Fruit fly (Drosophila melanogaster): ENCODE data around the gene CG5860.

Gene CG5860

DNA sequence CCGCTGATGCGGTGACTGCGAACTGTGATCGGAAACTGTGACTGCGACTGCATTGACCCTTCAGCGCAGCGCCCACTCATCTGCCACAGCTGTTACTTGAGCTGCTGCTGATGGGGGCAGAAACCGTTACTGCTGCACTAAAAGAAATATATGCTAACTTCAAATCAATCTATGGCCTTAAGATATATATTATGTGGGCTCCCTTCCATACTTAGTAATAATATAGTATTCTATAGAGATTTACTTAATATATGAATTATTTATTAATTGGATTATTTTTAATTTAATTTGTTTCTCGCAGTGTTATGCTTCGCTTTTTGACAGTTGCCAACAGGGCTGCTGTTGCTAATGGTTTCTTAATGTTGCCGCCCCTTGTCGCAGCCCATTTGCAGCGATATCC is 30.4 kb upstream of the CG5860 start (continued):
- TF ChIP-seq ash1 (GFP tag; optimal IDR thresholded peaks at IDR 0.05): no peak
- 0 out of 2 replicates have a peak, but pooled peaks have one; percentile 6 for TF ChIP-seq al (GFP tag; IDR thresholded peaks at IDR 0.05)
- peak; percentile 23; the same call in 1 of the 2 replicates for TF ChIP-seq CG14441 (GFP tag; IDR thresholded peaks at IDR 0.05)
- TF ChIP-seq tgo (GFP tag; IDR thresholded peaks at IDR 0.05): peak; percentile 47; the same call in 1 of the 3 replicates
- TF ChIP-seq bowl (GFP tag; IDR thresholded peaks at IDR 0.05): no peak
- TF ChIP-seq Mrtf (GFP tag; IDR thresholded peaks at IDR 0.05): no peak
- TF ChIP-seq lmd (GFP tag; IDR thresholded peaks at IDR 0.05): no peak
- no peak for TF ChIP-seq CG2129 (GFP tag; IDR thresholded peaks at IDR 0.05; ENCODE audit: partially characterized antibody)
- no peak for TF ChIP-seq ems (GFP tag; optimal IDR thresholded peaks at IDR 0.05)
- TF ChIP-seq CG2678 (tag; optimal IDR thresholded peaks at IDR 0.05): peak; percentile 4
- TF ChIP-seq CG11560 (tag; IDR thresholded peaks at IDR 0.05): 0 out of 3 replicates have a peak, but pooled peaks have one; percentile 5
- TF ChIP-seq seq (GFP tag; IDR thresholded peaks at IDR 0.05): no peak
- peak; percentile 37; the same call in 1 of the 2 replicates for TF ChIP-seq slbo (GFP tag; IDR thresholded peaks at IDR 0.05)
- no peak for TF ChIP-seq CG7786 (GFP tag; optimal IDR thresholded peaks at IDR 0.05)
- no peak for TF ChIP-seq aop (GFP tag; IDR thresholded peaks at IDR 0.05)
- TF ChIP-seq dysf (GFP tag; IDR thresholded peaks at IDR 0.05): peak; percentile 46; the same call in 2 of the 3 replicates
- no peak for TF ChIP-seq gro (GFP tag; optimal IDR thresholded peaks at IDR 0.05)
- no peak for TF ChIP-seq CG10267 (tag; optimal IDR thresholded peaks at IDR 0.05)
- TF ChIP-seq nmo (GFP tag; optimal IDR thresholded peaks at IDR 0.05): peak; percentile 23
- no peak for TF ChIP-seq Sry-δ (GFP tag; optimal IDR thresholded peaks at IDR 0.05)
- no peak for TF ChIP-seq vnd (GFP tag; IDR thresholded peaks at IDR 0.05; ENCODE audit: partially characterized antibody)
- TF ChIP-seq sima (GFP tag; optimal IDR thresholded peaks at IDR 0.05): no peak
- TF ChIP-seq esg (GFP tag; conservative IDR thresholded peaks at IDR 0.05): peak; percentile 51
- no peak for TF ChIP-seq inv (GFP tag; IDR thresholded peaks at IDR 0.05; ENCODE audit: partially characterized antibody)

DNA sequence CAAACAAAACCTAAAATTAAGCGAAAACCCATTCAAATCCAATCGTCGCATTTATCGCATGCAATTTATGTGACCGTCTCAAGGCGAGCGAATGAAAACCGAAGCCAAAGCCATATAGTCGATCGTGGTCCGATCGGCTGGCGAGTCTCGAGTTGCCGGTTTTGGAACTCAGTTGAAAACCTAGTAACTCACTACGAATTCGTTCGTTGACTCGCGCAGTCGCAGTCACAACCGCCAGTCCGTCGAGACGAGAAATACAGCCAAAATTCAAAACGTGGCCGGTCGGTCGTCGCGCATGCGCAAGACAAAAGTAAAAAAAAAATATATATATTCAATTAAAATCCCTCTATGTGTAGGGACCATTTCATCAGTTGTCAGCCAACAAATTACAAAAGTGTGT is 29.7 kb upstream of the CG5860 start, which contains the start of gene lute:
Gene lute (plus strand): TSS at position 203 of the 400 bp plus-strand sequence.
- no peak for TF ChIP-seq stc (GFP tag; IDR thresholded peaks at IDR 0.05)
- no peak for TF ChIP-seq hth (optimal IDR thresholded peaks at IDR 0.05)
- TF ChIP-seq Sox100B (GFP tag; optimal IDR thresholded peaks at IDR 0.05): no peak
- TF ChIP-seq CG1832 (GFP tag; optimal IDR thresholded peaks at IDR 0.05): no peak
- peak; percentile 86; the same call in 2 of the 4 replicates for TF ChIP-seq chinmo (GFP tag; IDR thresholded peaks at IDR 0.05; ENCODE audit: partially characterized antibody)
- peak; percentile 7 for TF ChIP-seq CG12769 (tag; optimal IDR thresholded peaks at IDR 0.05)
- TF ChIP-seq CG13424 (tag; optimal IDR thresholded peaks at IDR 0.05): no peak
- peak; percentile 42 for TF ChIP-seq CG13894 (tag; optimal IDR thresholded peaks at IDR 0.05)
- no peak for TF ChIP-seq CG4730 (GFP tag; IDR thresholded peaks at IDR 0.05)
- TF ChIP-seq ewg (GFP tag; optimal IDR thresholded peaks at IDR 0.05): peak; percentile 27
- 0 out of 2 replicates have a peak, but pooled peaks have one; percentile 13 for TF ChIP-seq vvl (GFP tag; IDR thresholded peaks at IDR 0.05)
- no peak for TF ChIP-seq CG8290 (GFP tag; optimal IDR thresholded peaks at IDR 0.05)
- TF ChIP-seq CG8290 (tag; optimal IDR thresholded peaks at IDR 0.05): peak in 1 of 2 experiments; percentile 19
- TF ChIP-seq hkb (optimal IDR thresholded peaks at IDR 0.05): no peak
- peak; percentile 44; the same call in 1 of the 2 replicates for TF ChIP-seq hkb (GFP tag; IDR thresholded peaks at IDR 0.05)
- TF ChIP-seq CG9797 (GFP tag; optimal IDR thresholded peaks at IDR 0.05): no peak
- peak; percentile 41 for TF ChIP-seq Jarid2 (GFP tag; optimal IDR thresholded peaks at IDR 0.05)
- TF ChIP-seq CG13287 (GFP tag; IDR thresholded peaks at IDR 0.05; ENCODE audit: partially characterized antibody): peak; percentile 12; the same call in 1 of the 2 replicates
- peak; percentile 91 for TF ChIP-seq Deaf1 (tag; optimal IDR thresholded peaks at IDR 0.05)
- TF ChIP-seq MTF-1 (GFP tag; optimal IDR thresholded peaks at IDR 0.05; ENCODE audit: borderline replicate concordance): no peak
- peak; percentile 45 for TF ChIP-seq Med (GFP tag)
- 0 out of 3 replicates have a peak, but pooled peaks have one; percentile 10 for TF ChIP-seq so (GFP tag; IDR thresholded peaks at IDR 0.05)
- peak; percentile 9 for TF ChIP-seq CG15601 (tag; optimal IDR thresholded peaks at IDR 0.05)
- no peak for TF ChIP-seq CG11504 (tag; optimal IDR thresholded peaks at IDR 0.05)
- TF ChIP-seq CG4617 (GFP tag; optimal IDR thresholded peaks at IDR 0.05; ENCODE audit: borderline replicate concordance): no peak

All from whole organism, embryonic.